Fruit fly (Drosophila melanogaster) whole organism, embryonic: ENCODE data around the gene Spc25.

Source experiments
- Atf-2 ChIP-seq: fragments of 200-800 bp; sonication (Bioruptor generic); optimal IDR thresholded peaks from 2 replicates; lab custom pipeline; 2016; ENCODE audit warnings: missing biosample characterization, missing genetic modification characterization
- Atf3 ChIP-seq: fragments of 200-800 bp; sonication (Bioruptor generic); optimal IDR thresholded peaks from 3 replicates; lab custom pipeline; 2016; ENCODE audit warnings: missing biosample characterization, missing genetic modification characterization
- Bteb2 ChIP-seq: fragments of 200-800 bp; sonication (Bioruptor generic); optimal IDR thresholded peaks from 2 replicates; lab custom pipeline; 2016; ENCODE audit warnings: missing biosample characterization, missing genetic modification characterization
- C15 ChIP-seq: fragments of 200-800 bp; sonication (Bioruptor generic); IDR thresholded peaks from 3 replicates; pipeline ENCODE4 v1.3.6; 2022; ENCODE audit warnings: missing biosample characterization, missing genetic modification characterization
- CG10267 ChIP-seq: fragments of 200-800 bp; sonication (Bioruptor generic); optimal IDR thresholded peaks from 2 replicates; lab custom pipeline; 2018; ENCODE audit warnings: missing biosample characterization, mild to moderate bottlenecking, missing genetic modification characterization, moderate library complexity
- CG10431 ChIP-seq: fragments of 200-800 bp; sonication (Bioruptor generic); optimal IDR thresholded peaks from 3 replicates; lab custom pipeline; 2018; ENCODE audit warnings: missing biosample characterization, mild to moderate bottlenecking, missing genetic modification characterization
- CG15011 ChIP-seq: fragments of 200-800 bp; sonication (Bioruptor generic); optimal IDR thresholded peaks from 3 replicates; lab custom pipeline; 2018; ENCODE audit warnings: missing biosample characterization, mild to moderate bottlenecking, missing genetic modification characterization
- CG15514 ChIP-seq: fragments of 200-800 bp; sonication (Bioruptor generic); optimal IDR thresholded peaks from 3 replicates; lab custom pipeline; 2017; ENCODE audit warnings: missing biosample characterization, missing genetic modification characterization, mild to moderate bottlenecking, moderate library complexity, missing genetic modification reagents
- CG1602 ChIP-seq: fragments of 200-800 bp; sonication (Bioruptor generic); optimal IDR thresholded peaks from 3 replicates; lab custom pipeline; 2016; ENCODE audit warnings: missing biosample characterization, missing genetic modification characterization
- CG1603 ChIP-seq: fragments of 200-800 bp; sonication (Bioruptor generic); optimal IDR thresholded peaks from 2 replicates; lab custom pipeline; 2019; ENCODE audit warnings: missing biosample characterization, mild to moderate bottlenecking, missing genetic modification characterization, moderate library complexity
- CG17361 ChIP-seq: fragments of 200-800 bp; sonication (Bioruptor generic); IDR thresholded peaks from 3 replicates; pipeline ENCODE4 v1.3.6; 2022; ENCODE audit warnings: missing biosample characterization, missing genetic modification characterization
- CG1792 ChIP-seq: fragments of 200-800 bp; sonication (Bioruptor generic); optimal IDR thresholded peaks from 2 replicates; lab custom pipeline; 2016; ENCODE audit warnings: missing biosample characterization, missing genetic modification characterization
- CG2120 ChIP-seq: fragments of 200-800 bp; sonication (Bioruptor generic); optimal IDR thresholded peaks from 3 replicates; lab custom pipeline; 2016; ENCODE audit warnings: missing biosample characterization, missing genetic modification characterization
- CG3065 ChIP-seq: fragments of 200-800 bp; sonication (Bioruptor generic); optimal IDR thresholded peaks from 2 replicates; lab custom pipeline; 2016; ENCODE audit warnings: missing biosample characterization, missing genetic modification characterization
- CG31224 ChIP-seq: fragments of 200-800 bp; sonication (Bioruptor generic); IDR thresholded peaks from 2 replicates; pipeline ENCODE4 v1.3.6; 2022; ENCODE audit warnings: missing biosample characterization, missing genetic modification characterization
- CG32532 ChIP-seq: fragments of 200-800 bp; sonication (Bioruptor generic); IDR thresholded peaks from 2 replicates; pipeline ENCODE4 v1.3.6; 2022; ENCODE audit warnings: missing biosample characterization, missing genetic modification characterization
- CG3995 ChIP-seq: fragments of 200-800 bp; sonication (Bioruptor generic); optimal IDR thresholded peaks from 3 replicates; lab custom pipeline; 2016; ENCODE audit warnings: missing biosample characterization, missing genetic modification characterization
- CG43689 ChIP-seq: fragments of 200-800 bp; sonication (Bioruptor generic); IDR thresholded peaks from 2 replicates; pipeline ENCODE4 v1.3.6; 2022; ENCODE audit warnings: missing biosample characterization, missing genetic modification characterization
- CG7786 ChIP-seq: fragments of 200-800 bp; sonication (Bioruptor generic); optimal IDR thresholded peaks from 2 replicates; lab custom pipeline; 2016; ENCODE audit warnings: missing biosample characterization, missing genetic modification characterization
- CG7839 ChIP-seq: fragments of 200-800 bp; sonication (Bioruptor generic); optimal IDR thresholded peaks from 3 replicates; lab custom pipeline; 2018; ENCODE audit warnings: missing biosample characterization, mild to moderate bottlenecking, missing genetic modification characterization, moderate library complexity
- CG8290 ChIP-seq, 3 experiments: fragments of 200-800 bp; sonication (Bioruptor generic); optimal IDR thresholded peaks; 2 replicates each; lab custom pipeline; 2016 to 2019; ENCODE audit warnings: missing biosample characterization in 3 of 3, missing genetic modification characterization in 3 of 3, mild to moderate bottlenecking in 2 of 3, moderate library complexity in 1 of 3
- CTCF ChIP-seq: fragments of 200-800 bp; sonication (Bioruptor generic); optimal IDR thresholded peaks from 2 replicates; lab custom pipeline; 2017; ENCODE audit warnings: missing biosample characterization, mild to moderate bottlenecking, missing genetic modification characterization, moderate library complexity
- D19B ChIP-seq: fragments of 200-800 bp; sonication (Bioruptor generic); optimal IDR thresholded peaks from 2 replicates; lab custom pipeline; 2017; ENCODE audit warnings: missing biosample characterization, mild to moderate bottlenecking, missing genetic modification characterization
- ERR ChIP-seq: fragments of 200-800 bp; sonication (Bioruptor generic); optimal IDR thresholded peaks from 2 replicates; lab custom pipeline; 2016; ENCODE audit warnings: missing biosample characterization, missing genetic modification characterization
- Fer2 ChIP-seq: fragments of 200-800 bp; sonication (Bioruptor generic); optimal IDR thresholded peaks from 2 replicates; lab custom pipeline; 2018; ENCODE audit warnings: missing biosample characterization, mild to moderate bottlenecking, missing genetic modification characterization, moderate library complexity
- Fer3 ChIP-seq: fragments of 200-800 bp; sonication (Bioruptor generic); optimal IDR thresholded peaks from 2 replicates; lab custom pipeline; 2018; ENCODE audit warnings: missing biosample characterization, mild to moderate bottlenecking, missing genetic modification characterization, moderate library complexity
- Hr3 ChIP-seq: fragments of 200-800 bp; sonication (Bioruptor generic); optimal IDR thresholded peaks from 3 replicates; lab custom pipeline; 2016; ENCODE audit warnings: missing biosample characterization, missing genetic modification characterization
- Hr51 ChIP-seq, 2 experiments: fragments of 200-800 bp; sonication (Bioruptor generic); optimal IDR thresholded peaks; 2 replicates in 1 of 2; 3 replicates in 1 of 2; lab custom pipeline; 2016 to 2018; ENCODE audit warnings: missing biosample characterization in 2 of 2, missing genetic modification characterization in 2 of 2, mild to moderate bottlenecking in 1 of 2, moderate library complexity in 1 of 2
- Jarid2 ChIP-seq: fragments of 200-800 bp; sonication (Bioruptor generic); optimal IDR thresholded peaks from 3 replicates; lab custom pipeline; 2017; ENCODE audit warnings: mild to moderate bottlenecking, missing biosample characterization, missing genetic modification reagents, missing genetic modification characterization
- Lpt ChIP-seq: fragments of >200 bp; optimal IDR thresholded peaks from 2 replicates; lab custom pipeline; 2018; ENCODE audit warnings: missing biosample characterization, missing genetic modification characterization
- MBD-R2 ChIP-seq: fragments of 200-800 bp; sonication (Bioruptor generic); IDR thresholded peaks from 2 replicates; pipeline ENCODE4 v1.3.6; 2022; ENCODE audit warnings: missing biosample characterization, missing genetic modification characterization
- Poxn ChIP-seq: fragments of 200-800 bp; sonication (Bioruptor generic); IDR thresholded peaks from 2 replicates; pipeline ENCODE4 v1.3.6; 2022; ENCODE audit warnings: missing biosample characterization, missing genetic modification characterization
- bowl ChIP-seq: fragments of 200-800 bp; sonication (Bioruptor generic); IDR thresholded peaks from 2 replicates; pipeline ENCODE4 v1.3.6; 2022; ENCODE audit warnings: missing biosample characterization, missing genetic modification characterization
- br ChIP-seq: fragments of >200 bp; optimal IDR thresholded peaks from 2 replicates; lab custom pipeline; 2017
- danr ChIP-seq: fragments of 200-800 bp; sonication (Bioruptor generic); IDR thresholded peaks from 2 replicates; pipeline ENCODE4 v1.3.6; 2022; ENCODE audit warnings: missing biosample characterization, missing genetic modification characterization
- dysf ChIP-seq: fragments of 200-800 bp; sonication (Bioruptor generic); IDR thresholded peaks from 3 replicates; pipeline ENCODE4 v1.3.6; 2022; ENCODE audit warnings: missing biosample characterization, missing genetic modification characterization
- exex ChIP-seq: fragments of 200-800 bp; sonication (Bioruptor generic); optimal IDR thresholded peaks from 4 replicates; lab custom pipeline; 2018; ENCODE audit warnings: missing biosample characterization, mild to moderate bottlenecking, missing genetic modification characterization, moderate library complexity
- fd64A ChIP-seq: fragments of 200-800 bp; sonication (Bioruptor generic); optimal IDR thresholded peaks from 3 replicates; lab custom pipeline; 2018; ENCODE audit warnings: missing biosample characterization, mild to moderate bottlenecking, missing genetic modification characterization
- ftz-f1 ChIP-seq: fragments of 200-800 bp; sonication (Bioruptor generic); optimal IDR thresholded peaks from 2 replicates; lab custom pipeline; 2016; ENCODE audit warnings: missing biosample characterization, missing genetic modification characterization
- gcm2 ChIP-seq: fragments of 200-800 bp; sonication (Bioruptor generic); optimal IDR thresholded peaks from 2 replicates; lab custom pipeline; 2016; ENCODE audit warnings: missing biosample characterization, missing genetic modification characterization
- kay ChIP-seq: fragments of 200-800 bp; sonication (Bioruptor generic); optimal IDR thresholded peaks from 2 replicates; lab custom pipeline; 2016; ENCODE audit warnings: missing biosample characterization, missing genetic modification characterization
- lilli ChIP-seq: fragments of 200-800 bp; sonication (Bioruptor generic); optimal IDR thresholded peaks from 3 replicates; lab custom pipeline; 2016; ENCODE audit warnings: missing biosample characterization, missing genetic modification characterization
- pan ChIP-seq, 4 experiments: fragments of >200 bp in 3 of 4; fragments of 200-800 bp in 1 of 4; sonication (Bioruptor generic) in 1 of 4; optimal IDR thresholded peaks in 3 of 4; IDR thresholded peaks in 1 of 4; 2 replicates each; pipeline versions ENCODE4 v1.3.6 to Lab custom; 2017 to 2022; ENCODE audit warnings: missing biosample characterization in 2 of 4, missing genetic modification characterization in 2 of 4, mixed read lengths in 1 of 4
- pnt ChIP-seq: fragments of 200-800 bp; sonication (Bioruptor generic); optimal IDR thresholded peaks from 3 replicates; lab custom pipeline; 2016; ENCODE audit warnings: missing biosample characterization, missing genetic modification characterization
- rib ChIP-seq: fragments of 200-800 bp; sonication (Bioruptor generic); IDR thresholded peaks from 2 replicates; pipeline ENCODE4 v1.3.6; 2022; ENCODE audit warnings: missing biosample characterization, missing genetic modification characterization
- sd ChIP-seq: fragments of 200-800 bp; sonication (Bioruptor generic); optimal IDR thresholded peaks from 3 replicates; lab custom pipeline; 2018; ENCODE audit warnings: missing biosample characterization, mild to moderate bottlenecking, missing genetic modification characterization, moderate library complexity
- seq ChIP-seq: fragments of 200-800 bp; sonication (Bioruptor generic); IDR thresholded peaks from 2 replicates; pipeline ENCODE4 v1.3.6; 2022; ENCODE audit warnings: missing biosample characterization, missing genetic modification characterization
- slou ChIP-seq: fragments of 200-800 bp; sonication (Bioruptor generic); optimal IDR thresholded peaks from 3 replicates; lab custom pipeline; 2016; ENCODE audit warnings: missing biosample characterization, missing genetic modification characterization
- tin ChIP-seq: fragments of 200-800 bp; sonication (Bioruptor generic); optimal IDR thresholded peaks from 3 replicates; lab custom pipeline; 2016; ENCODE audit warnings: missing biosample characterization, missing genetic modification characterization

Spc25 gene

dm6 chr3R:12960929-12961855, at the start of gene Spc25 (continued):
- TF ChIP-seq CG43689 (GFP tag; lab: Robert Waterston, UW) (no peak), CG15514 (GFP tag; lab: Kevin White, UChicago) (peak; percentile 70), CG15011 (GFP tag; lab: Kevin White, UChicago) (no peak), rib (GFP tag; lab: Robert Waterston, UW) (peak; percentile 88), CG32532 (GFP tag; lab: Robert Waterston, UW) (peak; percentile 66), ERR (peak; percentile 79), CTCF (GFP tag; lab: Kevin White, UChicago) (no peak), Bteb2 (no peak), Poxn (GFP tag; lab: Robert Waterston, UW) (no peak), CG8290 (GFP tag; optimal IDR thresholded peaks at IDR 0.05; lab: Kevin White, UChicago) (peak; percentile 70), CG8290 (tag; optimal IDR thresholded peaks at IDR 0.05; lab: Kevin White, UChicago) (peak in 1 of 2 experiments; percentile 37), CG31224 (no peak), CG3065 (GFP tag; lab: Kevin White, UChicago) (peak; percentile 28), CG10267 (peak; percentile 45), slou (GFP tag; lab: Kevin White, UChicago) (peak; percentile 36), CG1603 (tag; lab: Kevin White, UChicago) (peak; percentile 72), CG17361 (no peak), CG10431 (GFP tag; lab: Kevin White, UChicago) (no peak), danr (GFP tag; lab: Robert Waterston, UW) (no peak), kay (GFP tag; lab: Kevin White, UChicago) (no peak), br (lab: Kevin White, UChicago) (no peak), seq (GFP tag; lab: Robert Waterston, UW) (no peak), gcm2 (GFP tag; lab: Kevin White, UChicago) (no peak), Atf3 (GFP tag; lab: Kevin White, UChicago) (peak; percentile 18), bowl (GFP tag; lab: Robert Waterston, UW) (no peak), tin (GFP tag; lab: Kevin White, UChicago) (peak; percentile 64), Atf-2 (GFP tag; lab: Kevin White, UChicago) (peak; percentile 46), Jarid2 (no peak), Hr51 (GFP tag; optimal IDR thresholded peaks at IDR 0.05; lab: Kevin White, UChicago) (peak; percentile 42 to 71), Hr3 (peak; percentile 14), sd (tag; lab: Kevin White, UChicago) (no peak), Fer3 (tag; lab: Kevin White, UChicago) (no peak), Lpt (no peak), C15 (no peak), CG3995 (no peak), D19B (no peak), exex (tag; lab: Kevin White, UChicago) (no peak), CG1602 (GFP tag; lab: Kevin White, UChicago) (peak; percentile 12), fd64A (GFP tag; lab: Kevin White, UChicago) (no peak), pnt (GFP tag; lab: Kevin White, UChicago) (peak; percentile 65), CG1792 (peak; percentile 41), CG2120 (GFP tag; lab: Kevin White, UChicago) (peak; percentile 75), pan (optimal IDR thresholded peaks at IDR 0.05; lab: Kevin White, UChicago) (no peak), pan (GFP tag; optimal IDR thresholded peaks at IDR 0.05 in 1 of 2, IDR thresholded peaks at IDR 0.05 in 1 of 2) (no peak), ftz-f1 (no peak), lilli (GFP tag; lab: Kevin White, UChicago) (peak; percentile 83), CG7786 (GFP tag; lab: Kevin White, UChicago) (peak; percentile 37), MBD-R2 (GFP tag; lab: Robert Waterston, UW) (peak; percentile 90), Fer2 (tag; lab: Kevin White, UChicago) (no peak), dysf (no peak), CG7839 (tag; lab: Kevin White, UChicago) (no peak)
